Worm (Caenorhabditis elegans) whole organism, midembryonic: ENCODE measurements around the gene ZK938.3.

ENCODE experiments used
- T22C8.4 ChIP-seq: fragments of 200-800 bp; sonication (Bioruptor generic); IDR thresholded peaks from 2 replicates; pipeline ENCODE4 v1.3.6; 2022; ENCODE audit warnings: missing genetic modification characterization, missing compliant biosample characterization
- cog-1 ChIP-seq: sonication (generic microtip); optimal IDR thresholded peaks from 2 replicates; lab custom pipeline; 2016; ENCODE audit warnings: missing genetic modification characterization, missing compliant biosample characterization
- flt-1 ChIP-seq: fragments of 200-800 bp; sonication (Bioruptor generic); IDR thresholded peaks from 2 replicates; pipeline ENCODE4 v1.3.6; 2022; ENCODE audit warnings: missing genetic modification characterization, missing compliant biosample characterization
- klf-2 ChIP-seq: fragments of 200-800 bp; sonication (Bioruptor generic); conservative IDR thresholded peaks from 2 replicates; pipeline ENCODE4 v1.3.6; 2022; ENCODE audit warnings: missing genetic modification reagents, missing genetic modification characterization, missing compliant biosample characterization
- med-1 ChIP-seq: sonication (generic microtip); optimal IDR thresholded peaks from 2 replicates; lab custom pipeline; 2017; ENCODE audit warnings: missing genetic modification characterization, mild to moderate bottlenecking, missing compliant biosample characterization, antibody characterized with exemption, missing genetic modification reagents; ENCODE audit not compliant: insufficient read depth
- ref-1 ChIP-seq: fragments of 200-800 bp; sonication (Bioruptor generic); conservative IDR thresholded peaks from 2 replicates; pipeline ENCODE4 v1.3.6; 2022; ENCODE audit warnings: missing genetic modification reagents, missing genetic modification characterization, missing compliant biosample characterization
- tab-1 ChIP-seq: fragments of 200-800 bp; sonication (Bioruptor generic); IDR thresholded peaks from 2 replicates; pipeline ENCODE4 v1.3.6; 2022; ENCODE audit warnings: missing genetic modification characterization, missing compliant biosample characterization
- ztf-23 ChIP-seq: fragments of 200-800 bp; sonication (Bioruptor generic); IDR thresholded peaks from 2 replicates; pipeline ENCODE4 v1.3.6; 2022; ENCODE audit warnings: missing genetic modification reagents, missing genetic modification characterization, missing compliant biosample characterization
- ztf-29 ChIP-seq: fragments of 200-800 bp; sonication (Bioruptor generic); IDR thresholded peaks from 2 replicates; pipeline ENCODE4 v1.3.6; 2022; ENCODE audit warnings: missing genetic modification reagents, missing genetic modification characterization, missing compliant biosample characterization

The ZK938.3 gene

DNA sequence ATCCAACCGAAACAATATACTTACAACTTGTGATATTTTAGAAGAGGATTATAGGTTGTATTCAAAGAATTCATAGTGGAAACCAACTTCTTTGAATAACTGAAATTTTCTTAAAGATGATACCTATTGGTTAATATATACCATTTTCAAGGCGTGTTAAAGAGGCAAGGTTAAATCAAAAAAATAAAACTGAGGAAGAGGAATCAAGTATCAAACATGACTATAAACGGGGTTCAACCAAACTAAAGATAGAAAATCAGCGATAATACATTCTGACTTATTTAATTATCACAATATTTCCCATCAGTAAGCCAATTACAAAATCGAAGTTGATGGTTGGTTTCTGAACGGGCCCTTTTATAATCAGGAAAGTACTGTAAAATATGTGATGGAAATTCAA, 27.6 kb upstream of the ZK938.3 start, which contains the start of gene chil-3:
TSS of gene chil-3 (minus strand) at position 101 of the 400 bp plus-strand sequence.
- TF ChIP-seq ztf-23 (GFP tag; lab: Robert Waterston, UW) (no peak), ztf-29 (no peak), med-1 (GFP tag; lab: Kevin White, UChicago) (no peak), tab-1 (no peak), klf-2 (GFP tag; lab: Robert Waterston, UW) (no peak), ref-1 (GFP tag; lab: Robert Waterston, UW) (no peak), flt-1 (GFP tag; lab: Robert Waterston, UW) (no peak), T22C8.4 (no peak), cog-1 (tag; lab: Kevin White, UChicago) (no peak)

DNA sequence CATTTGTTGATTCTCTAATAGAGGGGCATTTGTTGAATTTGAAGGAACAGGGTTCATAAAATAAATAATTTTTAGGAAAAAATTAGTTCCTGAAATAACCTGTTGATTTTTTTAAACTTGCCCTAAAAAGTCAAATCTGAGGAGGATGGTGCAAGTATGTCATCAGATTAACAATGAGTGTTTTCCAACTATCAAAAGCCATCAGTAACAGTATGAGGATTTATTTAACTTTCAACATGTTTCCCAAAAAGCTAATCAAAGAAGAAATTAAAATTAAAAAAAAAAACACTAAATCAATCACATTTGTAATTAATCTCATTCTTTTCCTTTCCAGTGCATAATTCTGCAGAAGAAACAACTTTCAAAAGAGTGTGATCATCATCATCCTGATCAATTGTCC, 25.8 kb upstream of the ZK938.3 start, which contains the start of gene chil-5:
TSS of gene chil-5 (minus strand) at position 101 of the 400 bp plus-strand sequence.
- TF ChIP-seq cog-1 (tag; lab: Kevin White, UChicago) (no peak), T22C8.4 (no peak), klf-2 (GFP tag; lab: Robert Waterston, UW) (no peak), flt-1 (GFP tag; lab: Robert Waterston, UW) (no peak), ref-1 (GFP tag; lab: Robert Waterston, UW) (no peak), ztf-29 (no peak), ztf-23 (GFP tag; lab: Robert Waterston, UW) (no peak), tab-1 (no peak), med-1 (GFP tag; lab: Kevin White, UChicago) (no peak)

- TF ChIP-seq med-1 (GFP tag; lab: Kevin White, UChicago) (no peak), cog-1 (tag; lab: Kevin White, UChicago) (no peak)
Measured at ce11 chrII:9857791-9858190, 24.0 kb upstream of the ZK938.3 start, which contains the start of gene chil-6. chil-6 (minus strand) TSS chrII:9857891.

ce11 chrII:9855620-9856019, 21.9 kb upstream of the ZK938.3 start, which contains the start of gene chil-4:
chil-4 (minus strand) TSS chrII:9855720.
- TF ChIP-seq ztf-23 (GFP tag; lab: Robert Waterston, UW) (no peak), klf-2 (GFP tag; lab: Robert Waterston, UW) (no peak), flt-1 (GFP tag; lab: Robert Waterston, UW) (no peak)

DNA sequence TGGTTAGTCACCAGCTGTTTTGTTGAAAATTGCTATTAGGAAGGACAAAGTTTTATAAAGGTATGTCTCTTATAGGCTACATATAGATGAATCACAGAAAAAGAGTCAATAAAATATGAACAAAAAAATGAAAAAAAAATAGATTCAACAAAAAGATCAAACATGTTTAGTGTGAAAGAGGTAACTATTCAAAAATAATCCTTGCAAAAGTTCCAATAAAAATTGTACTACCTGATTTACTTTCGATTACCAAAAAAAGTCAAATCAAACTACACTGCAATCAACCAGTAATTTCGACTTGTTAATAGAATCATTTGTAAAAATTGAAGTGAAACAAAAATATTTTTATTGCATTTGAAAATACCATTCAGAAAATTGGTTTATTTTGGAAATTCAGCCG, 17.2 kb upstream of the ZK938.3 start, which contains the start of gene ZK938.10:
TSS of gene ZK938.10 (minus strand) at position 101 of the 400 bp plus-strand sequence.
- TF ChIP-seq flt-1 (GFP tag; lab: Robert Waterston, UW), result no peak
- no peak for TF ChIP-seq ztf-23 (GFP tag; lab: Robert Waterston, UW)
- TF ChIP-seq ztf-29, result no peak
- no peak for TF ChIP-seq med-1 (GFP tag; lab: Kevin White, UChicago)
- TF ChIP-seq tab-1, result no peak
- TF ChIP-seq cog-1 (tag; lab: Kevin White, UChicago), result no peak

ce11 chrII:9849497-9849896, 15.7 kb upstream of the ZK938.3 start, which contains the start of gene old-2:
old-2 (minus strand) TSS chrII:9849597.
- TF ChIP-seq T22C8.4 (no peak), ztf-23 (GFP tag; lab: Robert Waterston, UW) (no peak), tab-1 (no peak), med-1 (GFP tag; lab: Kevin White, UChicago) (no peak), ztf-29 (no peak), flt-1 (GFP tag; lab: Robert Waterston, UW) (no peak), cog-1 (tag; lab: Kevin White, UChicago) (no peak), ref-1 (GFP tag; lab: Robert Waterston, UW) (no peak), klf-2 (GFP tag; lab: Robert Waterston, UW) (no peak)

DNA sequence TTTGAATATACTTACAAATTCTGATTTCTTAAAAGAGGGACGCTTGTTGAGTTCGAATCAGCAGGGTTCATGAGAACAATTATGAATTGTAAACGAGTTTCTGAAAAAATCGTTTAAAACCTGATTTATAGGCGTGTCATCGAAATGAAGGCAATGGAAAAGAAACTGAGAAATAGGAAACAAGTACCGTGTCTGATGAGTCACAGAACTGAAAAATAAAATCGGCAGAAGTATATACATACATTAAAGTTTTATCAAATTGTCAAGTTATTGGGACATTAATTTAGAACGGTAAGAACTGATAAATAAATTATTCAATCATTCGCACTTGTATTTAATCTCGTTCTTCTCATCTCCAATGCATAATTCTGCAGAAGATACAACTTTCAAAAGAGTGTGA, 11.5 kb upstream of the ZK938.3 start, which contains the start of gene chil-9:
TSS of gene chil-9 (minus strand) at position 101 of the 400 bp plus-strand sequence.
- TF ChIP-seq tab-1 (no peak), cog-1 (tag; lab: Kevin White, UChicago) (no peak), klf-2 (GFP tag; lab: Robert Waterston, UW) (no peak), med-1 (GFP tag; lab: Kevin White, UChicago) (no peak), ztf-29 (no peak), ref-1 (GFP tag; lab: Robert Waterston, UW) (no peak), ztf-23 (GFP tag; lab: Robert Waterston, UW) (no peak), T22C8.4 (no peak), flt-1 (GFP tag; lab: Robert Waterston, UW) (no peak)

ce11 chrII:9841985-9842505, 8.3 kb upstream of the ZK938.3 start, which contains the start of gene rnh-1.2:
rnh-1.2 (minus strand) TSS chrII:9842035.
- no peak for TF ChIP-seq ztf-23 (GFP tag; lab: Robert Waterston, UW)
- no peak for TF ChIP-seq ref-1 (GFP tag; lab: Robert Waterston, UW)
- no peak for TF ChIP-seq med-1 (GFP tag; lab: Kevin White, UChicago)

DNA sequence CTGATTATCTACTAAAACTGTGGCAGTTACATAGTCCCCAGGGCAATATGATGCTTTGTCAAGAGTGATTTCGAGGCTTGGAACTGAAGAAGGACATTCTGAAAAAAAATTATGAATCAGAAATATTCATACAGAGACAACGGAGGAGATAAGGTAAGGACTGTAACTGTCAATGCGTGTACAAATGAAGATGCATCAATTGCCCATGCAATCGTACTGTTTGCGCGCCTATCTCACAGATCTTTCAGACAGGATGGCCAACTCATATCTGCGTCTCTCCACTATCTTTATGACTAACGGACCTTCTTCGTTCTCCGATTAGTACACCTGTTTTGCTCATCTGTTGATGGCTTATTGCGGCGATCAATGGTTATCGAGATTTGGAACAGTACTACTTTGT, 6.6 kb upstream of the ZK938.3 start, which contains the start of gene ZK938.11:
TSS of gene ZK938.11 (minus strand) at position 101 of the 400 bp plus-strand sequence.
- TF ChIP-seq flt-1 (GFP tag; lab: Robert Waterston, UW), result no peak
- no peak for TF ChIP-seq ref-1 (GFP tag; lab: Robert Waterston, UW)
- TF ChIP-seq klf-2 (GFP tag; lab: Robert Waterston, UW), result no peak
- TF ChIP-seq tab-1, result no peak
- no peak for TF ChIP-seq ztf-23 (GFP tag; lab: Robert Waterston, UW)
- no peak for TF ChIP-seq med-1 (GFP tag; lab: Kevin White, UChicago)
- TF ChIP-seq ztf-29, result no peak
- no peak for TF ChIP-seq T22C8.4
- no peak for TF ChIP-seq cog-1 (tag; lab: Kevin White, UChicago)
